Fruit fly (Drosophila melanogaster): ENCODE results near the gene CG14137.

- TF ChIP-seq psq (optimal IDR thresholded peaks at IDR 0.05) = no peak
- TF ChIP-seq h (optimal IDR thresholded peaks at IDR 0.05) = no peak
These were observed 37.0 kb upstream of the CG14137 start for dm6 chr3L:11636829-11637228.
